Worm (Caenorhabditis elegans): ENCODE data around the gene pha-1.
A peak's percentile ranks its signal among the peaks of the same experiment; 100 is the strongest.

DNA sequence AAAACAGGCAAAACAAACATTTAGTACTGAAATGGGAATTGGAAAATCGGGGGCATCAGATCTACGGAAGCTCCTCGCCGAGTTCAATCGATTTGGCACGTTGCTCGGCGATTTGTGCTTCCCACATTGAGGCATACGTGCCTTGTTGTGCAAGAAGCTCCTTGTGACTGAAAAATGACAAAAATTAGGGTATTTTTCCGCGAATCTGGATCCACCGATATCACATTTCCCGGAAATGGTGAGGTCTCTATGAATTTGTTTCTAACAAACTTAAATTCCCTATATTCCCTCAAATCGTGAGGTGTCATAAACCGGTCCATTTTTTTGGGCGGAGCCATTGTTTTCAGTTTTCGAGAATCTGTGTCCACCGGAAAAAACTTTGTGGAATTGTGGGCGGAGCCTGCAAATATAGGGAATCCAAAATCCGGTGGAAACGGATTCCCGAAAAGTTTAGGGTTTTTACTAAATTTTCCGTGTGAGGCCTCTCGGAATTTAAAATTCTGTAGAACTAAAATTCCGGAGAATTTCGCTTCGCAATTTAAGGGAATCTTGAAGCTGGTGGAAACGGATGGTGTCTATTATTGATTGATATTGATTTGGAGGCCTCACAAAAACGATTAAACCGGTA is 39.8 kb upstream of the pha-1 start:
- TF ChIP-seq snpc-4 (tag; optimal IDR thresholded peaks at IDR 0.05) (no peak), pqm-1 (tag; optimal IDR thresholded peaks at IDR 0.05) (no peak), unc-62 (GFP tag; optimal IDR thresholded peaks at IDR 0.05) (no peak), nhr-12 (tag; optimal IDR thresholded peaks at IDR 0.05) (no peak), nhr-28 (tag; optimal IDR thresholded peaks at IDR 0.05) (no peak), nhr-77 (tag; optimal IDR thresholded peaks at IDR 0.05) (no peak), ceh-82 (tag; optimal IDR thresholded peaks at IDR 0.05) (no peak), nhr-23 (tag; optimal IDR thresholded peaks at IDR 0.05) (no peak), lin-39 (tag; optimal IDR thresholded peaks at IDR 0.05) (no peak), ztf-4 (tag; optimal IDR thresholded peaks at IDR 0.05) (no peak), nfya-1 (tag; optimal IDR thresholded peaks at IDR 0.05; ENCODE audit: insufficient read depth) (peak; percentile 12)
